Worm (Caenorhabditis elegans): Measurements from ENCODE around the gene chtl-1.

Gene chtl-1

ce11 chrX:5335368-5335767, 28.8 kb downstream of the chtl-1 start, which contains the start of gene C26B9.6:
TSS of gene C26B9.6 (minus strand) at chrX:5335468.
- TF ChIP-seq jun-1 (tag; optimal IDR thresholded peaks at IDR 0.05), result no peak
- TF ChIP-seq php-3 (GFP tag; IDR thresholded peaks at IDR 0.05), result no peak
- no peak for TF ChIP-seq saeg-2 (GFP tag; IDR thresholded peaks at IDR 0.05)
- no peak for TF ChIP-seq F37D6.2 (tag; optimal IDR thresholded peaks at IDR 0.05)
- no peak for TF ChIP-seq nhr-11 (tag; optimal IDR thresholded peaks at IDR 0.05)
- TF ChIP-seq mxl-3 (GFP tag; optimal IDR thresholded peaks at IDR 0.05), result no peak
- TF ChIP-seq ceh-28 (tag; optimal IDR thresholded peaks at IDR 0.05), result no peak
- TF ChIP-seq zag-1 (tag; optimal IDR thresholded peaks at IDR 0.05), result no peak
- no peak for TF ChIP-seq ceh-32 (tag; optimal IDR thresholded peaks at IDR 0.05; ENCODE audit: poor library complexity)
- TF ChIP-seq dpl-1 (GFP tag; optimal IDR thresholded peaks at IDR 0.05), result no peak
- TF ChIP-seq lsy-2 (tag; optimal IDR thresholded peaks at IDR 0.05), result no peak
- TF ChIP-seq Y5F2A.4 (GFP tag; optimal IDR thresholded peaks at IDR 0.05), result no peak
- no peak for TF ChIP-seq ceh-62 (tag; optimal IDR thresholded peaks at IDR 0.05)
- TF ChIP-seq spr-3 (GFP tag; optimal IDR thresholded peaks at IDR 0.05), result no peak
- no peak for TF ChIP-seq ZK337.2 (GFP tag; IDR thresholded peaks at IDR 0.05)
- no peak for TF ChIP-seq set-16 (GFP tag; IDR thresholded peaks at IDR 0.05)
- no peak for TF ChIP-seq daf-8 (GFP tag; IDR thresholded peaks at IDR 0.05)

- TF ChIP-seq unc-62 (GFP tag; optimal IDR thresholded peaks at IDR 0.05 in 1 of 2) (peak in 1 of 2 experiments; percentile 67), unc-62 (tag; optimal IDR thresholded peaks at IDR 0.05) (no peak), daf-19 (GFP tag; conservative IDR thresholded peaks at IDR 0.05) (no peak)
Measured at ce11 chrX:5330765-5331164, 33.4 kb downstream of the chtl-1 start.

ce11 chrX:5329236-5329635, 34.9 kb downstream of the chtl-1 start, which contains the start of gene C26B9.5:
TSS of gene C26B9.5 (plus strand) at chrX:5329479.
- TF ChIP-seq dmd-6 (GFP tag; IDR thresholded peaks at IDR 0.05) (peak; percentile 48), dve-1 (tag; optimal IDR thresholded peaks at IDR 0.05; ENCODE audit: insufficient read depth) (peak; percentile 48), daf-16 (GFP tag; optimal IDR thresholded peaks at IDR 0.05) (no peak), daf-16 (tag; optimal IDR thresholded peaks at IDR 0.05) (peak; percentile 40), nhr-28 (tag; optimal IDR thresholded peaks at IDR 0.05) (peak; percentile 23), pqm-1 (tag; optimal IDR thresholded peaks at IDR 0.05) (peak; percentile 63), nhr-111 (GFP tag; optimal IDR thresholded peaks at IDR 0.05) (no peak), tra-1 (GFP tag; IDR thresholded peaks at IDR 0.05) (no peak), hif-1 (tag; optimal IDR thresholded peaks at IDR 0.05) (no peak)

ce11 chrX:5323287-5323686, 40.8 kb downstream of the chtl-1 start, which contains the start of gene sto-2:
TSS of gene sto-2 (minus strand) at chrX:5323387.
- no peak for TF ChIP-seq lir-3 (tag; optimal IDR thresholded peaks at IDR 0.05)
- TF ChIP-seq skn-1 (tag; optimal IDR thresholded peaks at IDR 0.05), result no peak
- no peak for TF ChIP-seq arid-1 (GFP tag; conservative IDR thresholded peaks at IDR 0.05)
- TF ChIP-seq dve-1 (tag; optimal IDR thresholded peaks at IDR 0.05; ENCODE audit: insufficient read depth), result no peak
- TF ChIP-seq mxl-3 (GFP tag; optimal IDR thresholded peaks at IDR 0.05), result no peak
- TF ChIP-seq hmg-1.1 (GFP tag; IDR thresholded peaks at IDR 0.05), result no peak
- no peak for TF ChIP-seq egl-27 (tag; optimal IDR thresholded peaks at IDR 0.05)
- no peak for TF ChIP-seq php-3 (GFP tag; IDR thresholded peaks at IDR 0.05)
- no peak for TF ChIP-seq ZK337.2 (GFP tag; IDR thresholded peaks at IDR 0.05)
- TF ChIP-seq saeg-2 (GFP tag; IDR thresholded peaks at IDR 0.05), result no peak
- no peak for TF ChIP-seq unc-62 (GFP tag; optimal IDR thresholded peaks at IDR 0.05 in 1 of 2)
- TF ChIP-seq unc-62 (tag; optimal IDR thresholded peaks at IDR 0.05), result no peak
- TF ChIP-seq nhr-6 (tag; optimal IDR thresholded peaks at IDR 0.05), result no peak
- no peak for TF ChIP-seq F49E8.2 (tag; optimal IDR thresholded peaks at IDR 0.05; ENCODE audit: borderline replicate concordance)
- TF ChIP-seq ceh-82 (tag; optimal IDR thresholded peaks at IDR 0.05), result no peak
- TF ChIP-seq ctbp-1 (GFP tag; IDR thresholded peaks at IDR 0.05), result no peak
- TF ChIP-seq lin-15B (tag; optimal IDR thresholded peaks at IDR 0.05), result no peak
- no peak for TF ChIP-seq spr-1 (tag; optimal IDR thresholded peaks at IDR 0.05)
